Fruit fly (Drosophila melanogaster): Measurements from ENCODE around the gene Fhos.

The Fhos gene

dm6 chr3L:8781993-8782392 is 28.6 kb downstream of the Fhos start (continued):
- TF ChIP-seq Gug (GFP tag; IDR thresholded peaks at IDR 0.05) (peak; percentile 25; the same call in 1 of the 2 replicates), Hr39 (GFP tag; optimal IDR thresholded peaks at IDR 0.05) (peak; percentile 47), Ets96B (tag; optimal IDR thresholded peaks at IDR 0.05) (no peak), Met (GFP tag; optimal IDR thresholded peaks at IDR 0.05) (no peak), Lpt (GFP tag; optimal IDR thresholded peaks at IDR 0.05) (peak; percentile 63), CG9139 (GFP tag; optimal IDR thresholded peaks at IDR 0.05) (no peak), salr (GFP tag; optimal IDR thresholded peaks at IDR 0.05) (peak in 1 of 2 experiments; percentile 72), CG15336 (GFP tag; IDR thresholded peaks at IDR 0.05) (peak; percentile 73), lz (GFP tag; optimal IDR thresholded peaks at IDR 0.05) (peak; percentile 43), Blimp-1 (GFP tag; optimal IDR thresholded peaks at IDR 0.05) (no peak), CG8319 (GFP tag; optimal IDR thresholded peaks at IDR 0.05) (no peak), spab (GFP tag; optimal IDR thresholded peaks at IDR 0.05) (no peak), CG3032 (tag; optimal IDR thresholded peaks at IDR 0.05) (no peak), CG6854 (GFP tag; optimal IDR thresholded peaks at IDR 0.05) (no peak), CG3919 (GFP tag; optimal IDR thresholded peaks at IDR 0.05) (peak; percentile 66), CG11902 (GFP tag; optimal IDR thresholded peaks at IDR 0.05) (peak; percentile 0), CG31627 (GFP tag; optimal IDR thresholded peaks at IDR 0.05) (peak; percentile 14), CG34406 (GFP tag; optimal IDR thresholded peaks at IDR 0.05) (peak; percentile 31), OdsH (GFP tag; optimal IDR thresholded peaks at IDR 0.05) (peak; percentile 53), acj6 (GFP tag; optimal IDR thresholded peaks at IDR 0.05) (peak; percentile 15), achi (GFP tag; optimal IDR thresholded peaks at IDR 0.05) (peak; percentile 57), Hr4 (GFP tag; optimal IDR thresholded peaks at IDR 0.05) (peak; percentile 87), CG6808 (GFP tag; optimal IDR thresholded peaks at IDR 0.05) (no peak), svp (GFP tag) (peak; percentile 6), fkh (GFP tag; optimal IDR thresholded peaks at IDR 0.05) (no peak), CG6276 (GFP tag; optimal IDR thresholded peaks at IDR 0.05) (peak; percentile 67), Smox (GFP tag; optimal IDR thresholded peaks at IDR 0.05) (no peak), CG6792 (GFP tag; optimal IDR thresholded peaks at IDR 0.05) (peak; percentile 34), pdm3 (GFP tag; optimal IDR thresholded peaks at IDR 0.05) (peak; percentile 48), Sox15 (GFP tag; optimal IDR thresholded peaks at IDR 0.05) (no peak), fd59A (GFP tag; optimal IDR thresholded peaks at IDR 0.05) (peak; percentile 6), net (GFP tag; optimal IDR thresholded peaks at IDR 0.05) (peak; percentile 17), Eip75B (GFP tag; optimal IDR thresholded peaks at IDR 0.05) (peak; percentile 3), vri (GFP tag; optimal IDR thresholded peaks at IDR 0.05) (no peak), CG4318 (GFP tag; optimal IDR thresholded peaks at IDR 0.05) (peak; percentile 87), ss (GFP tag; optimal IDR thresholded peaks at IDR 0.05) (no peak), topi (GFP tag; optimal IDR thresholded peaks at IDR 0.05) (peak; percentile 32), CG8632 (GFP tag; optimal IDR thresholded peaks at IDR 0.05) (peak; percentile 35), CG11762 (GFP tag; optimal IDR thresholded peaks at IDR 0.05; ENCODE audit: insufficient read depth) (peak; percentile 47), esn (GFP tag; optimal IDR thresholded peaks at IDR 0.05) (peak; percentile 56)

- no peak for TF ChIP-seq vri (GFP tag; optimal IDR thresholded peaks at IDR 0.05)
- TF ChIP-seq CG6276 (GFP tag; optimal IDR thresholded peaks at IDR 0.05), result peak; percentile 14
- TF ChIP-seq Blimp-1 (GFP tag; optimal IDR thresholded peaks at IDR 0.05), result no peak
- peak in 1 of 2 experiments; percentile 30 for TF ChIP-seq ss (GFP tag; optimal IDR thresholded peaks at IDR 0.05)
- peak; percentile 32; the same call in 1 of the 2 replicates for TF ChIP-seq CG15336 (GFP tag; IDR thresholded peaks at IDR 0.05)
- TF ChIP-seq acj6 (GFP tag; optimal IDR thresholded peaks at IDR 0.05), result no peak
- TF ChIP-seq net (GFP tag; optimal IDR thresholded peaks at IDR 0.05), result no peak
- TF ChIP-seq CG11294 (GFP tag; IDR thresholded peaks at IDR 0.05), result no peak
- no peak for TF ChIP-seq esn (GFP tag; optimal IDR thresholded peaks at IDR 0.05)
- no peak for TF ChIP-seq Eip75B (GFP tag; optimal IDR thresholded peaks at IDR 0.05)
- no peak for TF ChIP-seq CG16779 (tag; optimal IDR thresholded peaks at IDR 0.05)
- TF ChIP-seq salr (GFP tag; optimal IDR thresholded peaks at IDR 0.05), result peak in 1 of 2 experiments; percentile 45
- TF ChIP-seq Lpt (GFP tag; optimal IDR thresholded peaks at IDR 0.05), result peak; percentile 13
- TF ChIP-seq CG11902 (GFP tag; optimal IDR thresholded peaks at IDR 0.05), result no peak
- no peak for TF ChIP-seq Ets21C (GFP tag; optimal IDR thresholded peaks at IDR 0.05)
- 0 out of 3 replicates have a peak, but pooled peaks have one; percentile 15 for TF ChIP-seq CG6163 (GFP tag; IDR thresholded peaks at IDR 0.05)
- TF ChIP-seq Hr39 (GFP tag; optimal IDR thresholded peaks at IDR 0.05), result no peak
- no peak for TF ChIP-seq CG4318 (GFP tag; optimal IDR thresholded peaks at IDR 0.05)
- peak; percentile 51; the same call in 2 of the 3 replicates for TF ChIP-seq CG8119 (GFP tag; IDR thresholded peaks at IDR 0.05)
- no peak for TF ChIP-seq dsx (GFP tag; optimal IDR thresholded peaks at IDR 0.05; ENCODE audit: poor library complexity, severe bottlenecking)
- no peak for TF ChIP-seq Gug (GFP tag; IDR thresholded peaks at IDR 0.05)
- TF ChIP-seq fd85E (GFP tag; optimal IDR thresholded peaks at IDR 0.05), result no peak
- TF ChIP-seq Met (GFP tag; optimal IDR thresholded peaks at IDR 0.05), result no peak
- no peak for TF ChIP-seq CG6792 (GFP tag; optimal IDR thresholded peaks at IDR 0.05)
- no peak for TF ChIP-seq cyc (GFP tag; optimal IDR thresholded peaks at IDR 0.05)
- TF ChIP-seq Sox15 (GFP tag; optimal IDR thresholded peaks at IDR 0.05), result no peak
- no peak for TF ChIP-seq fkh (GFP tag; optimal IDR thresholded peaks at IDR 0.05)
- TF ChIP-seq CG11762 (GFP tag; optimal IDR thresholded peaks at IDR 0.05; ENCODE audit: insufficient read depth), result no peak
Observed at dm6 chr3L:8783299-8783698, 29.9 kb downstream of the Fhos start.
